Fruit fly (Drosophila melanogaster): Measurements from ENCODE around the gene CG7049.
A peak's percentile ranks its signal among the peaks of the same experiment; 100 is the strongest.

CG7049 gene

DNA sequence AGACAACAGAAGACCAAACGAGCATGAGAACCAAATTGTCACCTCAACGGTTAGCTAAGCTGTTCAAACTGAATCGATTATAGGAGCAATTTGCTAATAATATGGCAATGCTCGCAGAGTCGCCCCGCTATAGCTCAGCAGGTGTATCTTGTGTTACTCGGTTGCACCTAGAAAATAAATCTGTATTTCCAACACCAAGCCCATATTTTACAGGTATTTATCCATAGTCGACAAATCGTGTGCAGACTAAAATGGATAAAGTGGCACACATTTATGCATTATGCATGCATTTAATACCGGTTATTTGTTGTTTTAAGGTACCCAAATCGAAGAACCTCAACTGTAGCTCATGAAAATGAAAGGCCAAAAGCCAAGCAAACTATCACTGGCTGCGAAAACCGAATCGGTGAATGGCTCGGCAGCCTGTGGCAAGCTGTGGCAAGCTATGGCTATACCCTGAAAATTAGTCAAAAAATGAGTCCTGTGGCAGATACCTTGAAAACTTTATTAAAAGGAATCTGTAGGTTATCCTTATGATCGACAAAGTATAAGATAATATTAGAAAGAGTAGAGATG lies 3.0 kb upstream of the CG7049 start, which contains the start of gene Vdup1:
TSS of gene Vdup1 (minus strand) at position 51 of the 576 bp plus-strand sequence.
- peak; percentile 62 for TF ChIP-seq Eip78C (GFP tag)
- peak; percentile 5 for TF ChIP-seq Hr4 (GFP tag; optimal IDR thresholded peaks at IDR 0.05)
- TF ChIP-seq fd85E (GFP tag; optimal IDR thresholded peaks at IDR 0.05): no peak
- TF ChIP-seq eg (GFP tag; IDR thresholded peaks at IDR 0.05): peak; percentile 12; the same call in 1 of the 3 replicates

DNA sequence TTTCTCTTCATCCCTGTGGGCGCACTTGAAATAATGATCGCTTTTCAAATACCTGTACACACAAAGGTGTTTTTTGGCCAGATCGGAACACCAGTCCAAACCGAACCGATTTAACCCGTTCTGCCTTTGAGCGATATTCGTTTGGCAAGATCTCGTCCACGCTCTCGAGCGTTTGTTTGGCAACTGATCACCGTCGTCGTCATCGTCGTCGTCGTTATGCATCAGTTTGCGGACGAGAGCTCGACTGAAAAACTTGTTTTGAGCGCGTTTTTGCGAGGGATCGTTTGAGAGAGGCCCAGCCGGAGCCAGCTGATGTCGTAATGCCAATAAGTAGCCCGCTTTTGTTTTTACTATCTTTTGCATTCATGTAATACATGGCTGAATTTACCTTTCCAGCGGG lies 2.4 kb upstream of the CG7049 start:
- TF ChIP-seq CG32006 (GFP tag; optimal IDR thresholded peaks at IDR 0.05) (no peak), Met (GFP tag; optimal IDR thresholded peaks at IDR 0.05) (no peak), CG6276 (GFP tag; optimal IDR thresholded peaks at IDR 0.05) (no peak), OdsH (GFP tag; optimal IDR thresholded peaks at IDR 0.05) (no peak), CG9139 (GFP tag; optimal IDR thresholded peaks at IDR 0.05) (no peak), net (GFP tag; optimal IDR thresholded peaks at IDR 0.05) (no peak), CG1621 (tag; optimal IDR thresholded peaks at IDR 0.05) (no peak), Lpt (GFP tag; optimal IDR thresholded peaks at IDR 0.05) (peak; percentile 21), achi (GFP tag; optimal IDR thresholded peaks at IDR 0.05) (no peak), Gug (GFP tag; IDR thresholded peaks at IDR 0.05) (no peak), dsx (GFP tag; optimal IDR thresholded peaks at IDR 0.05; ENCODE audit: poor library complexity, severe bottlenecking) (no peak), CG3032 (tag; optimal IDR thresholded peaks at IDR 0.05) (no peak), Ets21C (GFP tag; optimal IDR thresholded peaks at IDR 0.05) (no peak), Sox102F (GFP tag; optimal IDR thresholded peaks at IDR 0.05) (no peak), CG3919 (GFP tag; optimal IDR thresholded peaks at IDR 0.05) (no peak), Eip78C (GFP tag) (no peak), fd59A (GFP tag; optimal IDR thresholded peaks at IDR 0.05) (no peak), svp (GFP tag) (no peak), CG6163 (GFP tag; IDR thresholded peaks at IDR 0.05) (0 out of 3 replicates have a peak, but pooled peaks have one; percentile 24), Sox15 (GFP tag; optimal IDR thresholded peaks at IDR 0.05) (no peak), dac (GFP tag; optimal IDR thresholded peaks at IDR 0.05) (no peak), vri (GFP tag; optimal IDR thresholded peaks at IDR 0.05) (peak; percentile 68), acj6 (GFP tag; optimal IDR thresholded peaks at IDR 0.05) (no peak), Hr38 (GFP tag; optimal IDR thresholded peaks at IDR 0.05) (no peak), CG11762 (GFP tag; optimal IDR thresholded peaks at IDR 0.05; ENCODE audit: insufficient read depth) (no peak), Eip93F (GFP tag; optimal IDR thresholded peaks at IDR 0.05) (no peak), CG15336 (GFP tag; IDR thresholded peaks at IDR 0.05) (no peak), lz (GFP tag; optimal IDR thresholded peaks at IDR 0.05) (no peak), eg (GFP tag; IDR thresholded peaks at IDR 0.05) (0 out of 3 replicates have a peak, but pooled peaks have one; percentile 16), CG6792 (GFP tag; optimal IDR thresholded peaks at IDR 0.05) (no peak), topi (GFP tag; optimal IDR thresholded peaks at IDR 0.05) (no peak), CG34406 (GFP tag; optimal IDR thresholded peaks at IDR 0.05) (no peak), Sox14 (GFP tag; optimal IDR thresholded peaks at IDR 0.05) (no peak), Smox (GFP tag; optimal IDR thresholded peaks at IDR 0.05) (no peak), fkh (GFP tag; optimal IDR thresholded peaks at IDR 0.05) (peak; percentile 30), CG6854 (GFP tag; optimal IDR thresholded peaks at IDR 0.05) (peak; percentile 17), CG8632 (GFP tag; optimal IDR thresholded peaks at IDR 0.05) (no peak), CG7368 (GFP tag; optimal IDR thresholded peaks at IDR 0.05) (no peak), CG10631 (GFP tag; optimal IDR thresholded peaks at IDR 0.05) (no peak), Eip75B (GFP tag; optimal IDR thresholded peaks at IDR 0.05) (no peak), Hr4 (GFP tag; optimal IDR thresholded peaks at IDR 0.05) (no peak), Blimp-1 (GFP tag; optimal IDR thresholded peaks at IDR 0.05) (no peak), Ets96B (tag; optimal IDR thresholded peaks at IDR 0.05) (no peak), CG8319 (GFP tag; optimal IDR thresholded peaks at IDR 0.05) (no peak), CG16779 (tag; optimal IDR thresholded peaks at IDR 0.05) (no peak), pdm3 (GFP tag; optimal IDR thresholded peaks at IDR 0.05) (no peak), CG6808 (GFP tag; optimal IDR thresholded peaks at IDR 0.05) (no peak), spab (GFP tag; optimal IDR thresholded peaks at IDR 0.05) (no peak), esn (GFP tag; optimal IDR thresholded peaks at IDR 0.05) (no peak)

All from whole organism, prepupa.